Worm (Caenorhabditis elegans) whole organism, young adult: ENCODE data around the gene sto-4.

Source experiments
- B0261.1 ChIP-seq: sonication (generic microtip); optimal IDR thresholded peaks from 2 replicates; lab custom pipeline; 2016; ENCODE audit warnings: mild to moderate bottlenecking, missing genetic modification characterization, moderate library complexity, missing compliant biosample characterization
- D2030.7 ChIP-seq: fragments of 200-800 bp; sonication (Bioruptor generic); IDR thresholded peaks from 2 replicates; pipeline ENCODE4 v1.3.6; 2022; ENCODE audit warnings: missing genetic modification reagents, missing genetic modification characterization, missing compliant biosample characterization
- F55B11.4 ChIP-seq: sonication (generic microtip); optimal IDR thresholded peaks from 2 replicates; lab custom pipeline; 2016; ENCODE audit warnings: missing compliant biosample characterization, missing genetic modification characterization, borderline replicate concordance; ENCODE audit not compliant: insufficient read depth
- Y53G8AR.9 ChIP-seq: fragments of 200-800 bp; sonication (Bioruptor generic); conservative IDR thresholded peaks from 2 replicates; pipeline ENCODE4 v1.3.6; 2022; ENCODE audit warnings: missing genetic modification reagents, missing genetic modification characterization, missing compliant biosample characterization
- Y79H2A.3 ChIP-seq: fragments of 200-800 bp; sonication (Bioruptor generic); conservative IDR thresholded peaks from 2 replicates; pipeline ENCODE4 v1.3.6; 2022; ENCODE audit warnings: missing genetic modification reagents, missing genetic modification characterization, missing compliant biosample characterization
- ZK185.1 ChIP-seq: sonication (generic microtip); optimal IDR thresholded peaks from 2 replicates; lab custom pipeline; 2016; ENCODE audit warnings: mild to moderate bottlenecking, missing genetic modification characterization, missing compliant biosample characterization; ENCODE audit not compliant: poor library complexity, severe bottlenecking
- ama-1 ChIP-seq, 3 experiments: fragments of 150-350 bp in 1 of 3; sonication (generic microtip) in 2 of 3; optimal IDR thresholded peaks; 2 replicates each; lab custom pipeline; 2014 to 2018; ENCODE audit warnings: missing biosample characterization in 2 of 3, missing genetic modification characterization in 2 of 3, missing genetic modification reagents in 2 of 3
- atf-7 ChIP-seq: sonication (generic microtip); optimal IDR thresholded peaks from 2 replicates; lab custom pipeline; 2017; ENCODE audit warnings: mild to moderate bottlenecking, missing genetic modification characterization, missing compliant biosample characterization
- athp-1 ChIP-seq: sonication (generic microtip); optimal IDR thresholded peaks from 2 replicates; lab custom pipeline; 2017; ENCODE audit warnings: mild to moderate bottlenecking, missing genetic modification characterization, missing compliant biosample characterization
- attf-6 ChIP-seq: fragments of 200-800 bp; sonication (Bioruptor generic); IDR thresholded peaks from 2 replicates; pipeline ENCODE4 v1.3.6; 2022; ENCODE audit warnings: missing genetic modification reagents, missing genetic modification characterization, missing compliant biosample characterization
- bed-1 ChIP-seq: fragments of 200-800 bp; sonication (Bioruptor generic); IDR thresholded peaks from 2 replicates; pipeline ENCODE4 v1.3.6; 2022; ENCODE audit warnings: missing genetic modification reagents, missing genetic modification characterization, missing compliant biosample characterization
- cebp-1 ChIP-seq, 2 experiments: fragments of 200-800 bp in 1 of 2; sonication (Bioruptor generic) in 1 of 2; sonication (generic microtip) in 1 of 2; IDR thresholded peaks in 1 of 2; optimal IDR thresholded peaks in 1 of 2; 2 replicates each; pipeline versions ENCODE4 v1.3.6 to Lab custom; 2017 to 2022; ENCODE audit warnings: missing compliant biosample characterization in 2 of 2, missing genetic modification characterization in 2 of 2, mild to moderate bottlenecking in 1 of 2, missing genetic modification reagents in 1 of 2, moderate library complexity in 1 of 2
- ceh-40 ChIP-seq: fragments of 200-800 bp; sonication (Bioruptor generic); IDR thresholded peaks from 2 replicates; pipeline ENCODE4 v1.3.6; 2022; ENCODE audit warnings: missing genetic modification characterization, missing compliant biosample characterization
- ceh-79 ChIP-seq: sonication (generic microtip); optimal IDR thresholded peaks from 2 replicates; lab custom pipeline; 2017; ENCODE audit warnings: mild to moderate bottlenecking, missing genetic modification characterization, missing compliant biosample characterization
- chd-7 ChIP-seq: sonication (generic microtip); optimal IDR thresholded peaks from 2 replicates; lab custom pipeline; 2016; ENCODE audit warnings: mild to moderate bottlenecking, missing genetic modification characterization, moderate library complexity, missing compliant biosample characterization
- dox-1 ChIP-seq: fragments of 200-800 bp; sonication (Bioruptor generic); IDR thresholded peaks from 2 replicates; pipeline ENCODE4 v1.3.6; 2022; ENCODE audit warnings: missing genetic modification reagents, missing genetic modification characterization, missing compliant biosample characterization
- dpl-1 ChIP-seq: fragments of 150-350 bp; optimal IDR thresholded peaks from 2 replicates; lab custom pipeline; 2014; ENCODE audit warnings: missing biosample characterization, missing genetic modification reagents, missing genetic modification characterization
- ekl-4 ChIP-seq: fragments of 200-800 bp; sonication (Bioruptor generic); IDR thresholded peaks from 2 replicates; pipeline ENCODE4 v1.3.6; 2022; ENCODE audit warnings: missing genetic modification reagents, missing genetic modification characterization, missing compliant biosample characterization
- ets-4 ChIP-seq: fragments of 200-800 bp; sonication (Bioruptor generic); optimal IDR thresholded peaks from 2 replicates; lab custom pipeline; 2018; ENCODE audit warnings: mild to moderate bottlenecking, missing genetic modification characterization, missing compliant biosample characterization
- hsf-1 ChIP-seq: fragments of 200-800 bp; sonication (Bioruptor generic); IDR thresholded peaks from 2 replicates; pipeline ENCODE4 v1.3.6; 2022; ENCODE audit warnings: missing genetic modification reagents, missing genetic modification characterization, missing compliant biosample characterization
- let-607 ChIP-seq, 2 experiments: fragments of 200-800 bp in 1 of 2; sonication (Bioruptor generic) in 1 of 2; sonication (generic microtip) in 1 of 2; optimal IDR thresholded peaks; 2 replicates each; lab custom pipeline; 2016 to 2018; ENCODE audit warnings: mild to moderate bottlenecking in 2 of 2, missing compliant biosample characterization in 2 of 2, missing genetic modification characterization in 2 of 2, moderate library complexity in 2 of 2, missing genotype in 1 of 2
- lin-35 ChIP-seq, 3 experiments: fragments of 150-350 bp in 2 of 3; sonication (generic microtip) in 1 of 3; optimal IDR thresholded peaks; 2 replicates each; lab custom pipeline; 2014 to 2018; ENCODE audit warnings: missing biosample characterization in 3 of 3, missing genetic modification characterization in 3 of 3, missing genetic modification reagents in 3 of 3
- lin-54 ChIP-seq: fragments of 200-800 bp; sonication (Bioruptor generic); optimal IDR thresholded peaks from 2 replicates; lab custom pipeline; 2018; ENCODE audit warnings: mild to moderate bottlenecking, missing genetic modification characterization, missing compliant biosample characterization
- mcd-1 ChIP-seq: fragments of 200-800 bp; sonication (Bioruptor generic); IDR thresholded peaks from 2 replicates; pipeline ENCODE4 v1.3.6; 2022; ENCODE audit warnings: missing genetic modification reagents, missing genetic modification characterization, missing compliant biosample characterization
- mel-28 ChIP-seq: sonication (generic microtip); optimal IDR thresholded peaks from 2 replicates; lab custom pipeline; 2016; ENCODE audit warnings: borderline replicate concordance, mild to moderate bottlenecking, missing genetic modification characterization, missing compliant biosample characterization
- nfyb-1 ChIP-seq: fragments of 200-800 bp; sonication (Bioruptor generic); IDR thresholded peaks from 2 replicates; pipeline ENCODE4 v1.3.6; 2022; ENCODE audit warnings: missing genetic modification reagents, missing genetic modification characterization, missing compliant biosample characterization
- nhr-80 ChIP-seq: sonication (generic microtip); optimal IDR thresholded peaks from 2 replicates; lab custom pipeline; 2016; ENCODE audit warnings: missing genetic modification characterization, missing compliant biosample characterization
- pha-4 ChIP-seq: fragments of 150-350 bp; sonication (generic microtip); optimal IDR thresholded peaks from 2 replicates; lab custom pipeline; 2014; ENCODE audit warnings: missing biosample characterization, missing genetic modification reagents, missing genetic modification characterization
- rcor-1 ChIP-seq: fragments of 200-800 bp; sonication (Bioruptor generic); IDR thresholded peaks from 2 replicates; pipeline ENCODE4 v1.3.6; 2022; ENCODE audit warnings: missing genetic modification reagents, missing genetic modification characterization, missing compliant biosample characterization
- sdz-38 ChIP-seq: sonication (generic microtip); optimal IDR thresholded peaks from 2 replicates; lab custom pipeline; 2016; ENCODE audit warnings: missing genotype, missing genetic modification characterization, missing compliant biosample characterization
- snpc-3.4 ChIP-seq: sonication (generic microtip); optimal IDR thresholded peaks from 2 replicates; lab custom pipeline; 2017; ENCODE audit warnings: missing genetic modification characterization, mild to moderate bottlenecking, missing compliant biosample characterization, antibody characterized with exemption, moderate library complexity, missing genotype, missing genetic modification reagents
- snpc-4 ChIP-seq, 5 experiments: fragments of 150-350 bp in 1 of 5; sonication (generic microtip) in 4 of 5; optimal IDR thresholded peaks; 2 replicates each; lab custom pipeline; 2014 to 2018; ENCODE audit warnings: missing genetic modification characterization in 5 of 5, missing biosample characterization in 3 of 5, antibody characterized with exemption in 2 of 5, mild to moderate bottlenecking in 2 of 5, missing compliant biosample characterization in 2 of 5, missing genotype in 2 of 5, moderate library complexity in 2 of 5, missing genetic modification reagents in 1 of 5
- tbp1 ChIP-seq: fragments of 200-800 bp; sonication (Bioruptor generic); optimal IDR thresholded peaks from 2 replicates; lab custom pipeline; 2018; ENCODE audit warnings: mild to moderate bottlenecking, missing genetic modification characterization, missing compliant biosample characterization
- unc-62 ChIP-seq: fragments of 150-350 bp; optimal IDR thresholded peaks from 2 replicates; lab custom pipeline; 2014; ENCODE audit warnings: missing biosample characterization, missing genetic modification reagents, missing genetic modification characterization
- ztf-6 ChIP-seq: fragments of 200-800 bp; sonication (Bioruptor generic); IDR thresholded peaks from 2 replicates; pipeline ENCODE4 v1.3.6; 2022; ENCODE audit warnings: missing genetic modification reagents, missing genetic modification characterization, missing compliant biosample characterization

Gene sto-4

DNA sequence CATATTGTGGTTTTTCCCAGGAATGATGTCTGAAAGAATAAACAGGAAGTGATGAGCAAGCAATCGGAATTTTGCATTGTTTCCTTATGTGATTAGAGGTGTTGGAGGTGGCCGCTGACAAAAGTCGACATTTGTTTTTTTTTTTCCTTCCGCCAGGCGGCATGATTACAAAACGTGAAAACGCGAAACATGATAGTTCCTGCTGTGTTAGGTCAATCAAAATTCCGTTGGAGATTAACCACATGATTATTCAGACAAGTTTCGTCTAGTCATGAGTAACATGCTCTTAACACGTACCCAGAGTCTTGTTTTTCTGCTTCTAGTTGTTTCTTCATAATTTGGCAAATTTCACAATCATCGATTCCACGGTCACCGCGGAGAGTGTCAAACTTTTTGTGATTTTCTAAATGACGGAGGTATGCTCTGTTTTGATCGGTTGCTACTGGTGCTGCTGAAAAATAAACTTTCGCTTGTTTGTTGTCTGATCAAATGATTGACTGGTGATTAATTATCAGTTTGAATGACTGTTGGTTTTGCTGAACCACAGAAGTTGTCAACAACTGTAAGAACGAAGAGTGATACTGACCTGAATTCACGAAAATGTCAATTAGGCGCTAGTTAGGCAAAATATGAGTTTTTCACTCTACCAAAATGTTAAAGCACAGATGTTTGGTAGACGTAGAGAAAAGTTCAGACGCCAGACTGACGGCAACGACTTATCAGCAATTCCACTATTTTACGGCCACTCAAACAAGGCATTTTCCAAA, 35.5 kb downstream of the sto-4 start (continued):
- TF ChIP-seq nhr-80 (tag; lab: Kevin White, UChicago) (peak; percentile 89), atf-7 (peak; percentile 45), tbp1 (no peak), F55B11.4 (tag; lab: Kevin White, UChicago) (no peak), lin-35 (GFP tag; optimal IDR thresholded peaks at IDR 0.05; lab: Kevin White, UChicago) (no peak), athp-1 (tag; lab: Kevin White, UChicago) (no peak), ZK185.1 (tag; lab: Kevin White, UChicago) (peak; percentile 24), mcd-1 (GFP tag; lab: Robert Waterston, UW) (no peak), ets-4 (GFP tag; lab: Kevin White, UChicago) (peak; percentile 4), pha-4 (tag; lab: Kevin White, UChicago) (peak; percentile 59), cebp-1 (GFP tag; IDR thresholded peaks at IDR 0.05; lab: Robert Waterston, UW) (peak; percentile 25; the same call in 1 of the 2 replicates), cebp-1 (tag; optimal IDR thresholded peaks at IDR 0.05; lab: Kevin White, UChicago) (peak; percentile 64), lin-54 (no peak)

DNA sequence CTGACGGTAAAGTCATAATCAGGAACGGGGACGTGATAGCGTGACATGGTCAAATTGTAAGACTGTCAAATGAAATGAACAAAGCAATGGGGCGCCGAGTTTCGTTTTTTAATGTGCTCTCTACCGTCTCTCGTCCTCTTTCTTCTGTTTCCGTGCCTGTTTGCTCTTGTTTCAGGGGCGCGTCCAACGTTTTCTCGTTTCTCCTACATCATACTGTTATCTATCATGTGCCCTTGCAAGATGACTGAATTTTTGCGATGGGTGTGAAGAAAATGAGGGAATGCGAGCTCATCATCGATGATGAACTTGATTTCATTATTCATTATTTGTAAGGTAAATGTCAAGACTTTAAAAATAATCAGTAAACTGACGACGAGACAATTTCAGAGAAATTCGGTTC, 36.9 kb downstream of the sto-4 start, which contains the start of gene T04F8.7:
TSS of gene T04F8.7 (minus strand) at position 130 of the 400 bp plus-strand sequence.
- TF ChIP-seq dox-1 (GFP tag; lab: Robert Waterston, UW) = peak; percentile 66
- peak; percentile 49 for TF ChIP-seq ets-4 (GFP tag; lab: Kevin White, UChicago)
- TF ChIP-seq unc-62 (GFP tag; lab: Kevin White, UChicago) = peak; percentile 28
- TF ChIP-seq atf-7 = peak; percentile 61
- TF ChIP-seq ceh-79 = no peak
- TF ChIP-seq ama-1 (optimal IDR thresholded peaks at IDR 0.05; lab: Kevin White, UChicago) = no peak
- no peak for TF ChIP-seq ama-1 (GFP tag; optimal IDR thresholded peaks at IDR 0.05; lab: Kevin White, UChicago)
- peak; percentile 99 for TF ChIP-seq nhr-80 (tag; lab: Kevin White, UChicago)
- no peak for TF ChIP-seq hsf-1 (GFP tag; lab: Robert Waterston, UW)
- TF ChIP-seq sdz-38 (tag; lab: Kevin White, UChicago) = no peak
- TF ChIP-seq ekl-4 = no peak
- 0 out of 2 replicates have a peak, but pooled peaks have one; percentile 22 for TF ChIP-seq Y53G8AR.9 (GFP tag; lab: Robert Waterston, UW)
- peak in 1 of 2 experiments; percentile 69 for TF ChIP-seq let-607 (tag; optimal IDR thresholded peaks at IDR 0.05; lab: Kevin White, UChicago)
- TF ChIP-seq bed-1 (GFP tag; lab: Robert Waterston, UW) = no peak

DNA sequence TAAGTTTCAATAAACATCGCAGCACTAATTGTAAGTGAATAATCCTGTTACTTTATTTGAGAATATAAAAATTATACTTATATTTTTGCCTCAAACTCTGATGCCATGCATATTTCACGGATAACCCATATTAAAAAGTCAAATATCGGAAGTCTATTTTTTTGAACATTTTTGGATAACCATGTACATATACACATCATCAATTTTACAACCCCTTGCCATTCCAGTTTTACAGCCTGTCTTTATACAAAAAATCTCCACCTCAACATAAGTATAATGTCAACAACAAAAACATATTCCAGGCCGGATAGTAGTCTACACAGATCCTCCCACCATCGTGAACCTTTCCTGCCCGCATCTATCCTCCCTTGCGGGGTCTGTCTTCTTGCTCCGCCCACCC, 40.3 kb downstream of the sto-4 start, which contains the start of gene hnd-1:
TSS of gene hnd-1 (plus strand) at position 301 of the 400 bp plus-strand sequence.
- no peak for TF ChIP-seq dox-1 (GFP tag; lab: Robert Waterston, UW)

DNA sequence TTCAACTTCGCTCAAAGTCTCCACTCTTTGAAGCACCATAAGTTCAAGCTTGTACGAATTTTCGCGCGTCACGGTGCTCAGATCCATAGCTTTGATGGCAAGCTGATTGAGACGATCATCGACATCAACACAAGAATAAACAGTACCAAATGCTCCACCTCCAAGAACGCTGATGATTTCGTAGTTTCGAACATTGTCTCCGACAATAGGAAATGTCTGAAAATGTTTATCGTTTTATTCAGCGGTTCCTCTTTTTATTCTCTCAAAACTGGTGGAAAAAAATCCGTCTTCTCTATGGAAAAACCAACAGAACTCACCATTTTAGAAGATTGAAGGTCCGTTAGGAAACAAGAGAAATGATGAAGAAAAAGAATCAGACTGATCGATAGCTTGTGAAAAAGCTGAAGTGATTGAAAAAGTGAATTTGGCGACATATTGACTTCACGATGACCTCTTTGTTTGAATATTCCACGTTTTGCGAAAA, 44.0 kb downstream of the sto-4 start, which contains the start of gene C44C10.7:
TSS of gene C44C10.7 (minus strand) at position 434 of the 484 bp plus-strand sequence.
- TF ChIP-seq snpc-4 (GFP tag; optimal IDR thresholded peaks at IDR 0.05; lab: Kevin White, UChicago) (no peak), snpc-4 (tag; optimal IDR thresholded peaks at IDR 0.05; lab: Kevin White, UChicago) (no peak), nfyb-1 (GFP tag; lab: Robert Waterston, UW) (no peak), rcor-1 (GFP tag; lab: Robert Waterston, UW) (no peak), B0261.1 (tag; lab: Kevin White, UChicago) (no peak), ztf-6 (GFP tag; lab: Robert Waterston, UW) (no peak), dpl-1 (GFP tag; lab: Kevin White, UChicago) (no peak), Y79H2A.3 (GFP tag; lab: Robert Waterston, UW) (no peak), D2030.7 (no peak), mel-28 (tag; lab: Kevin White, UChicago) (no peak), attf-6 (GFP tag; lab: Robert Waterston, UW) (no peak), ceh-40 (GFP tag; lab: Robert Waterston, UW) (no peak), snpc-3.4 (tag; lab: Kevin White, UChicago) (no peak), chd-7 (tag; lab: Kevin White, UChicago) (no peak), ZK185.1 (tag; lab: Kevin White, UChicago) (no peak)
- TF ChIP-seq, all 124 proteins: peak for 0
